Worm (Caenorhabditis elegans) whole organism, mixed stage, embryonic: ENCODE results near the gene srb-13.

Experiments
- bed-3 ChIP-seq: fragments of 200-800 bp; sonication (Bioruptor generic); optimal IDR thresholded peaks from 3 replicates; lab custom pipeline; 2018; ENCODE audit warnings: mild to moderate bottlenecking, missing genetic modification characterization, moderate library complexity, missing compliant biosample characterization
- ceh-43 ChIP-seq: fragments of 200-800 bp; sonication (Bioruptor generic); optimal IDR thresholded peaks from 2 replicates; lab custom pipeline; 2018; ENCODE audit warnings: mild to moderate bottlenecking, missing genetic modification characterization, moderate library complexity, missing compliant biosample characterization
- elt-1 ChIP-seq: sonication (generic microtip); optimal IDR thresholded peaks from 2 replicates; lab custom pipeline; 2017; ENCODE audit warnings: missing genetic modification characterization, mild to moderate bottlenecking, missing compliant biosample characterization, antibody characterized with exemption, moderate library complexity, borderline replicate concordance; ENCODE audit not compliant: insufficient read depth
- lsy-2 ChIP-seq: fragments of 150-350 bp; optimal IDR thresholded peaks from 2 replicates; lab custom pipeline; 2014; ENCODE audit warnings: missing biosample characterization, missing genetic modification characterization
- nhr-237 ChIP-seq: fragments of 150-350 bp; optimal IDR thresholded peaks from 2 replicates; lab custom pipeline; 2014; ENCODE audit warnings: missing biosample characterization, missing genetic modification characterization
- nhr-28 ChIP-seq: fragments of 150-350 bp; optimal IDR thresholded peaks from 2 replicates; lab custom pipeline; 2014; ENCODE audit warnings: missing biosample characterization, missing genetic modification characterization
- nhr-76 ChIP-seq: sonication (generic microtip); optimal IDR thresholded peaks from 2 replicates; lab custom pipeline; 2017; ENCODE audit warnings: missing biosample characterization, missing genetic modification characterization
- snpc-4 ChIP-seq: fragments of 150-350 bp; optimal IDR thresholded peaks from 2 replicates; lab custom pipeline; 2014; ENCODE audit warnings: missing biosample characterization, missing genetic modification characterization
- unc-120 ChIP-seq: sonication (generic microtip); optimal IDR thresholded peaks from 2 replicates; lab custom pipeline; 2017; ENCODE audit warnings: missing genetic modification characterization, missing compliant biosample characterization; ENCODE audit not compliant: poor library complexity, severe bottlenecking
- unc-62 ChIP-seq: fragments of 150-350 bp; optimal IDR thresholded peaks from 2 replicates; lab custom pipeline; 2014; ENCODE audit warnings: missing biosample characterization, missing genetic modification reagents, missing genetic modification characterization
- ztf-11 ChIP-seq: fragments of 150-350 bp; optimal IDR thresholded peaks from 2 replicates; lab custom pipeline; 2014; ENCODE audit warnings: missing biosample characterization, missing genetic modification characterization

DNA sequence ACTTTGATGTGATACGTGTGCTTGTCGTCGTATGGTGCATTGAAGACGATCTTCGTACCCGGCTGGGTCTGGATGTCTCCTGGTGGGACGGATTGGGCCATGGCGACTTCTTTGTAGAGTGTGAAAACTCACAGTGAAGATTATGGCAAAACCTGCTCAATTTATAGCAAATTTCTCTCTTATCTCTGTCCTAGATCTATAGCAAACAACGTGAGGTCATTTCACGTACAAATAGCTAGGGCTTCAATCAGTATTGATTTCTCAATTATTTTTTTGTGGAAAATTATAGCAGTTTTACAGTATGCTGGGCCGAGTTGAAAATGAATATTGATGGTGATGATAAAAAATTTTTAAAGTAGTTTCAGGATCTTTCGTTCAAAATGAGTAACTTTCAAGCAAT is 442 bp downstream of the srb-13 start, which contains the start of gene msp-45:
- TF ChIP-seq nhr-237 (tag; lab: Kevin White, UChicago) (no peak), lsy-2 (no peak), snpc-4 (tag; lab: Kevin White, UChicago) (no peak), unc-62 (GFP tag; lab: Kevin White, UChicago) (no peak), nhr-76 (tag; lab: Kevin White, UChicago) (no peak), ztf-11 (tag; lab: Kevin White, UChicago) (no peak), bed-3 (no peak), nhr-28 (no peak), ceh-43 (GFP tag; lab: Kevin White, UChicago) (no peak), unc-120 (no peak), elt-1 (tag; lab: Kevin White, UChicago) (no peak)
